Fruit fly (Drosophila melanogaster): ENCODE results near the gene Drep4.

The Drep4 gene

dm6 chr2L:13286456-13286855 lies at the start of gene Drep4, which contains the start of gene Uvrag:
Gene Drep4 (minus strand): TSS chr2L:13286462.
Gene Uvrag (plus strand): TSS chr2L:13286777.
- TF ChIP-seq EcR (GFP tag; optimal IDR thresholded peaks at IDR 0.05) (no peak), usp (GFP tag; optimal IDR thresholded peaks at IDR 0.05) (no peak), pan (optimal IDR thresholded peaks at IDR 0.05) (no peak), CG8478 (optimal IDR thresholded peaks at IDR 0.05) (no peak), Dll (optimal IDR thresholded peaks at IDR 0.05) (no peak), psq (optimal IDR thresholded peaks at IDR 0.05) (no peak)

- TF ChIP-seq CG8478 (optimal IDR thresholded peaks at IDR 0.05) (no peak), EcR (GFP tag; optimal IDR thresholded peaks at IDR 0.05) (no peak), psq (optimal IDR thresholded peaks at IDR 0.05) (no peak), usp (GFP tag; optimal IDR thresholded peaks at IDR 0.05) (no peak), pan (optimal IDR thresholded peaks at IDR 0.05) (no peak), Dll (optimal IDR thresholded peaks at IDR 0.05) (no peak)
These were observed 46.5 kb upstream of the Drep4 start for dm6 chr2L:13332736-13333135.

- TF ChIP-seq pan (optimal IDR thresholded peaks at IDR 0.05) (no peak), Dll (optimal IDR thresholded peaks at IDR 0.05) (peak; percentile 62), EcR (GFP tag; optimal IDR thresholded peaks at IDR 0.05) (no peak)
These were observed 45.7 kb upstream of the Drep4 start for dm6 chr2L:13331868-13332544.

- TF ChIP-seq Dll (optimal IDR thresholded peaks at IDR 0.05) (no peak), pan (optimal IDR thresholded peaks at IDR 0.05) (no peak), psq (optimal IDR thresholded peaks at IDR 0.05) (no peak), CG8478 (optimal IDR thresholded peaks at IDR 0.05) (no peak)
These were observed 44.8 kb upstream of the Drep4 start, which contains the start of gene hbt for dm6 chr2L:13331021-13331420. Gene hbt (minus strand): TSS chr2L:13331121.

- no peak for TF ChIP-seq usp (GFP tag; optimal IDR thresholded peaks at IDR 0.05)
These were observed 39.6 kb upstream of the Drep4 start for dm6 chr2L:13325823-13326222.

dm6 chr2L:13306655-13307054 lies 20.4 kb upstream of the Drep4 start, which contains the start of gene CG43779:
Gene CG43779 (minus strand): TSS chr2L:13306755.
- TF ChIP-seq EcR (GFP tag; optimal IDR thresholded peaks at IDR 0.05) (no peak), CG8478 (optimal IDR thresholded peaks at IDR 0.05) (no peak), usp (GFP tag; optimal IDR thresholded peaks at IDR 0.05) (no peak), psq (optimal IDR thresholded peaks at IDR 0.05) (no peak), Dll (optimal IDR thresholded peaks at IDR 0.05) (no peak), pan (optimal IDR thresholded peaks at IDR 0.05) (no peak)

dm6 chr2L:13305000-13305399 lies 18.7 kb upstream of the Drep4 start:
- TF ChIP-seq psq (optimal IDR thresholded peaks at IDR 0.05) (no peak), Dll (optimal IDR thresholded peaks at IDR 0.05) (no peak), EcR (GFP tag; optimal IDR thresholded peaks at IDR 0.05) (no peak), pan (optimal IDR thresholded peaks at IDR 0.05) (no peak), usp (GFP tag; optimal IDR thresholded peaks at IDR 0.05) (no peak), CG8478 (optimal IDR thresholded peaks at IDR 0.05) (no peak)

- no peak for TF ChIP-seq psq (optimal IDR thresholded peaks at IDR 0.05)
- no peak for TF ChIP-seq CG8478 (optimal IDR thresholded peaks at IDR 0.05)
- no peak for TF ChIP-seq pan (optimal IDR thresholded peaks at IDR 0.05)
- no peak for TF ChIP-seq EcR (GFP tag; optimal IDR thresholded peaks at IDR 0.05)
- TF ChIP-seq usp (GFP tag; optimal IDR thresholded peaks at IDR 0.05), result no peak
- TF ChIP-seq Dll (optimal IDR thresholded peaks at IDR 0.05), result no peak
These were observed 18.2 kb upstream of the Drep4 start, which contains the start of gene CG16825 for dm6 chr2L:13304488-13304887. Gene CG16825 (plus strand): TSS chr2L:13304788.

- TF ChIP-seq Dll (optimal IDR thresholded peaks at IDR 0.05) (no peak), pan (optimal IDR thresholded peaks at IDR 0.05) (no peak), usp (GFP tag; optimal IDR thresholded peaks at IDR 0.05) (no peak), EcR (GFP tag; optimal IDR thresholded peaks at IDR 0.05) (no peak), psq (optimal IDR thresholded peaks at IDR 0.05) (no peak), CG8478 (optimal IDR thresholded peaks at IDR 0.05) (no peak)
These were observed 10.5 kb upstream of the Drep4 start for dm6 chr2L:13296703-13297230.

- TF ChIP-seq Dll (optimal IDR thresholded peaks at IDR 0.05), result no peak
- no peak for TF ChIP-seq psq (optimal IDR thresholded peaks at IDR 0.05)
- no peak for TF ChIP-seq pan (optimal IDR thresholded peaks at IDR 0.05)
- no peak for TF ChIP-seq CG8478 (optimal IDR thresholded peaks at IDR 0.05)
- TF ChIP-seq EcR (GFP tag; optimal IDR thresholded peaks at IDR 0.05), result no peak
- TF ChIP-seq usp (GFP tag; optimal IDR thresholded peaks at IDR 0.05), result no peak
These were observed 9.9 kb upstream of the Drep4 start for dm6 chr2L:13295978-13296702.

- TF ChIP-seq Dll (optimal IDR thresholded peaks at IDR 0.05), result no peak
- TF ChIP-seq EcR (GFP tag; optimal IDR thresholded peaks at IDR 0.05), result no peak
- no peak for TF ChIP-seq usp (GFP tag; optimal IDR thresholded peaks at IDR 0.05)
- TF ChIP-seq pan (optimal IDR thresholded peaks at IDR 0.05), result no peak
- TF ChIP-seq CG8478 (optimal IDR thresholded peaks at IDR 0.05), result no peak
- no peak for TF ChIP-seq psq (optimal IDR thresholded peaks at IDR 0.05)
These were observed 6.4 kb upstream of the Drep4 start, which contains the start of gene CG16824 for dm6 chr2L:13292626-13293025. Gene CG16824 (plus strand): TSS chr2L:13293009.

dm6 chr2L:13291960-13292487 lies 5.8 kb upstream of the Drep4 start:
- no peak for TF ChIP-seq psq (optimal IDR thresholded peaks at IDR 0.05)
